Worm (Caenorhabditis elegans): ENCODE results near the gene str-151.

The str-151 gene

ce11 chrV:16537908-16538446, 38.0 kb upstream of the str-151 start, which contains the start of gene Y32B12B.2 (continued):
- TF ChIP-seq rnt-1 (tag; optimal IDR thresholded peaks at IDR 0.05) (no peak), pqm-1 (tag; optimal IDR thresholded peaks at IDR 0.05) (no peak), ceh-90 (tag; optimal IDR thresholded peaks at IDR 0.05) (peak; percentile 66), fkh-10 (GFP tag; optimal IDR thresholded peaks at IDR 0.05) (no peak), zip-4 (GFP tag; optimal IDR thresholded peaks at IDR 0.05) (peak; percentile 7), pag-3 (tag; optimal IDR thresholded peaks at IDR 0.05; ENCODE audit: borderline replicate concordance, insufficient read depth) (no peak), ama-1 (optimal IDR thresholded peaks at IDR 0.05) (no peak), efl-1 (optimal IDR thresholded peaks at IDR 0.05) (peak; percentile 78 to 85), efl-1 (GFP tag; optimal IDR thresholded peaks at IDR 0.05 in 1 of 2) (peak; percentile 85 to 98), fkh-8 (tag; optimal IDR thresholded peaks at IDR 0.05) (peak; percentile 38), grh-1 (GFP tag; IDR thresholded peaks at IDR 0.05) (0 out of 2 replicates have a peak, but pooled peaks have one; percentile 49), swsn-7 (tag; optimal IDR thresholded peaks at IDR 0.05) (peak; percentile 51), lin-13 (GFP tag; optimal IDR thresholded peaks at IDR 0.05) (peak; percentile 3), tbx-2 (tag; optimal IDR thresholded peaks at IDR 0.05) (peak; percentile 65), dpl-1 (GFP tag; optimal IDR thresholded peaks at IDR 0.05) (peak; percentile 77 to 87 (median 84)), ceh-63 (GFP tag; optimal IDR thresholded peaks at IDR 0.05) (no peak), lin-14 (GFP tag; optimal IDR thresholded peaks at IDR 0.05) (no peak), blmp-1 (tag; optimal IDR thresholded peaks at IDR 0.05) (no peak), isw-1 (GFP tag; IDR thresholded peaks at IDR 0.05) (peak; percentile 42; the same call in 1 of the 2 replicates), jun-1 (tag; optimal IDR thresholded peaks at IDR 0.05) (no peak), nhr-11 (tag; optimal IDR thresholded peaks at IDR 0.05) (no peak), lin-35 (GFP tag; optimal IDR thresholded peaks at IDR 0.05) (peak; percentile 73 to 89), nhr-47 (tag; optimal IDR thresholded peaks at IDR 0.05) (peak; percentile 85), ces-1 (GFP tag; optimal IDR thresholded peaks at IDR 0.05) (no peak), lin-39 (tag; optimal IDR thresholded peaks at IDR 0.05) (peak; percentile 38), snu-23 (GFP tag; optimal IDR thresholded peaks at IDR 0.05) (peak; percentile 68), nhr-90 (tag; optimal IDR thresholded peaks at IDR 0.05; ENCODE audit: poor library complexity) (peak; percentile 62), nhr-85 (tag) (peak; percentile 82), mep-1 (tag; optimal IDR thresholded peaks at IDR 0.05) (no peak), lsy-2 (tag; optimal IDR thresholded peaks at IDR 0.05) (peak; percentile 96 to 98), pax-3 (tag; optimal IDR thresholded peaks at IDR 0.05) (peak; percentile 49), ets-5 (GFP tag; IDR thresholded peaks at IDR 0.05) (no peak), fkh-4 (tag; optimal IDR thresholded peaks at IDR 0.05; ENCODE audit: borderline replicate concordance) (peak; percentile 38), nhr-20 (tag; optimal IDR thresholded peaks at IDR 0.05) (peak; percentile 64), irx-1 (tag; optimal IDR thresholded peaks at IDR 0.05) (peak; percentile 47), unc-98 (GFP tag; IDR thresholded peaks at IDR 0.05) (peak; percentile 58), mdl-1 (tag; optimal IDR thresholded peaks at IDR 0.05) (peak in 1 of 2 experiments; percentile 20), nhr-12 (tag; optimal IDR thresholded peaks at IDR 0.05) (no peak), C16A3.4 (tag; optimal IDR thresholded peaks at IDR 0.05) (peak; percentile 46), ceh-88 (GFP tag; IDR thresholded peaks at IDR 0.05) (no peak), hlh-4 (tag; optimal IDR thresholded peaks at IDR 0.05) (no peak)

- TF ChIP-seq vab-15 (tag; optimal IDR thresholded peaks at IDR 0.05) (no peak), blmp-1 (tag; optimal IDR thresholded peaks at IDR 0.05) (no peak)
Observed at ce11 chrV:16539666-16540065, 36.3 kb upstream of the str-151 start.
